Worm (Caenorhabditis elegans) whole organism, L4 larva: ENCODE data around the gene mdt-9.

Source experiments
- D1046.2 ChIP-seq: fragments of 200-800 bp; sonication (Bioruptor generic); IDR thresholded peaks from 2 replicates; pipeline ENCODE4 v1.3.6; 2022; ENCODE audit warnings: missing genetic modification characterization, missing compliant biosample characterization
- aly-2 ChIP-seq: sonication (generic microtip); optimal IDR thresholded peaks from 2 replicates; lab custom pipeline; 2018; ENCODE audit warnings: missing biosample characterization, missing genetic modification characterization
- ama-1 ChIP-seq: fragments of 150-350 bp; optimal IDR thresholded peaks from 2 replicates; lab custom pipeline; 2014; ENCODE audit warnings: inconsistent platforms, mixed read lengths
- daf-19 ChIP-seq: fragments of 200-800 bp; sonication (Bioruptor generic); conservative IDR thresholded peaks from 2 replicates; pipeline ENCODE4 v1.3.6; 2022; ENCODE audit warnings: missing genetic modification characterization, missing compliant biosample characterization
- dmd-9 ChIP-seq: fragments of 200-800 bp; sonication (Bioruptor generic); IDR thresholded peaks from 2 replicates; pipeline ENCODE4 v1.3.6; 2022; ENCODE audit warnings: missing genetic modification reagents, missing genetic modification characterization, missing compliant biosample characterization
- egl-27 ChIP-seq: sonication (generic microtip); optimal IDR thresholded peaks from 3 replicates; lab custom pipeline; 2017; ENCODE audit warnings: missing biosample characterization, missing genetic modification reagents, missing genetic modification characterization
- mep-1 ChIP-seq: fragments of 150-350 bp; sonication (generic microtip); optimal IDR thresholded peaks from 3 replicates; lab custom pipeline; 2014; ENCODE audit warnings: missing biosample characterization, missing genetic modification characterization
- nhr-111 ChIP-seq: fragments of 200-800 bp; sonication (Bioruptor generic); optimal IDR thresholded peaks from 2 replicates; lab custom pipeline; 2018; ENCODE audit warnings: mild to moderate bottlenecking, missing genetic modification characterization, missing compliant biosample characterization
- rbr-2 ChIP-seq: sonication (generic microtip); optimal IDR thresholded peaks from 2 replicates; lab custom pipeline; 2016; ENCODE audit warnings: missing genotype, missing genetic modification characterization, missing compliant biosample characterization
- unc-39 ChIP-seq: sonication (generic microtip); optimal IDR thresholded peaks from 2 replicates; lab custom pipeline; 2017; ENCODE audit warnings: missing biosample characterization, missing genetic modification characterization
- unc-62 ChIP-seq, 3 experiments: fragments of 150-350 bp in 1 of 3; sonication (generic microtip); optimal IDR thresholded peaks in 2 of 3; peaks in 1 of 3; 1 replicate in 1 of 3; 2 replicates in 2 of 3; lab custom pipeline; 2014 to 2017; ENCODE audit warnings: missing biosample characterization in 3 of 3, missing genetic modification characterization in 3 of 3, missing genetic modification reagents in 3 of 3, missing genotype in 1 of 3

ce11 chrIV:13374918-13375317 is 11.3 kb upstream of the mdt-9 start:
- no peak for TF ChIP-seq nhr-111 (GFP tag; lab: Kevin White, UChicago)
- TF ChIP-seq dmd-9 (GFP tag; lab: Robert Waterston, UW): no peak
- TF ChIP-seq ama-1 (lab: Kevin White, UChicago): no peak
- TF ChIP-seq daf-19 (GFP tag; lab: Robert Waterston, UW): no peak
- no peak for TF ChIP-seq egl-27
- TF ChIP-seq aly-2: no peak
- TF ChIP-seq unc-39 (tag; lab: Kevin White, UChicago): no peak
- TF ChIP-seq rbr-2 (tag; lab: Kevin White, UChicago): no peak
- no peak for TF ChIP-seq unc-62 (GFP tag; optimal IDR thresholded peaks at IDR 0.05 in 1 of 2; lab: Kevin White, UChicago)
- TF ChIP-seq unc-62 (tag; optimal IDR thresholded peaks at IDR 0.05; lab: Kevin White, UChicago): no peak
- TF ChIP-seq mep-1 (tag; lab: Kevin White, UChicago): no peak
- no peak for TF ChIP-seq D1046.2 (GFP tag; lab: Robert Waterston, UW)
